Fruit fly (Drosophila melanogaster): ENCODE measurements around the gene SAK.
A peak's percentile ranks its signal among the peaks of the same experiment; 100 is the strongest.

Gene SAK

dm6 chr3L:21476429-21477006 lies 39.2 kb downstream of the SAK start, which contains the start of gene croc (continued):
- TF ChIP-seq HLHmδ (GFP tag; optimal IDR thresholded peaks at IDR 0.05), result peak; percentile 1

- TF ChIP-seq CG11723 (GFP tag; optimal IDR thresholded peaks at IDR 0.05) (no peak), CG31365 (tag; optimal IDR thresholded peaks at IDR 0.05) (no peak), CG4328 (GFP tag; optimal IDR thresholded peaks at IDR 0.05) (no peak), CG4282 (GFP tag; optimal IDR thresholded peaks at IDR 0.05) (no peak), Abd-B (GFP tag; optimal IDR thresholded peaks at IDR 0.05) (no peak), ash1 (GFP tag; optimal IDR thresholded peaks at IDR 0.05) (no peak), Dip2 (GFP tag; IDR thresholded peaks at IDR 0.05) (no peak), CG14860 (GFP tag; IDR thresholded peaks at IDR 0.05; ENCODE audit: partially characterized antibody) (0 out of 3 replicates have a peak, but pooled peaks have one; percentile 19), Neu2 (GFP tag; optimal IDR thresholded peaks at IDR 0.05; ENCODE audit: borderline replicate concordance) (no peak), cg (GFP tag; optimal IDR thresholded peaks at IDR 0.05) (peak; percentile 36), D19B (GFP tag; optimal IDR thresholded peaks at IDR 0.05) (no peak), CG6683 (GFP tag; optimal IDR thresholded peaks at IDR 0.05) (no peak), D (optimal IDR thresholded peaks at IDR 0.05) (peak; percentile 62), D (GFP tag; optimal IDR thresholded peaks at IDR 0.05) (no peak), sim (GFP tag; IDR thresholded peaks at IDR 0.05) (no peak), slou (GFP tag; optimal IDR thresholded peaks at IDR 0.05) (no peak), CG12391 (tag; optimal IDR thresholded peaks at IDR 0.05) (no peak), zen2 (GFP tag; IDR thresholded peaks at IDR 0.05; ENCODE audit: partially characterized antibody) (no peak), tll (GFP tag; optimal IDR thresholded peaks at IDR 0.05) (no peak), chinmo (GFP tag; IDR thresholded peaks at IDR 0.05; ENCODE audit: partially characterized antibody) (no peak), sima (GFP tag; optimal IDR thresholded peaks at IDR 0.05) (no peak), CG15479 (GFP tag; optimal IDR thresholded peaks at IDR 0.05) (peak; percentile 82)
Measured at dm6 chr3L:21471895-21472294, 43.8 kb downstream of the SAK start.

DNA sequence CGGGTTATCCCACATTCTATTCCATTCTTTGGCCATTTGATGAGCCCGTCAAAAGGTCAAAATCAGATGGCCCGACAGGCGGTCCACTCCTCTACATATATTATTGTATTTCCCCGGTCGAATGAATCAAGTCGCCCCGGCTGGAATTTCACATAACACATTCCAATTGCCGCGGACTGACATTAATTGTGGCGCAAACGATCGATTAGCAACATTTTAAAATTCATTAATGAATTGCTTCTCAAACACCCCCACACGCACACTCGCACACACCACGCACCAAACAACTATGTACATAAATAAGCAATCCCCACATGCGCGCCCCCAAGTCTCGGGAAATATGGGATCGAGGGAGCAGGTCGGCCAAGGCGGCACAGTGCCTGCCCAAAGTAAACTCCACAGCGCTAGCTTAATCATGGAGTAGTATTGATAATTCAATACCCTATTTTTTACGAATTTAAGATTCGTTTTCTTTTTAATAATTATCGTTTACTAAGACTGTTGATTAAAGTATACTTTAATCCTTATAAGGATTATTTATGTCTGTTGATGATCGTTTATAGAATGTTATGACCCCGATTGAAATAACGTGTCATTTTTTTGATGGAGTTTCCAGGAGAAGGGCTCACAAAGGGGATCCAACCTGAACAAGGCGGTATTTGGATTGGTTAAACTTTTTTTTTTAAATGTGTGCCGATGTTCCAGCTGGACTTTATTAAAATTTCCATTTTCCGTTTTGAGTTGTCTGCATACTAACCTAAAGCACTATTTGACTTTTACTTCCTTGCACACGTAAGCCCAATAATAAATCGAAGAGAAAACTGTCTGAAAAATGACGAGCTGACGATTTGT lies 50.2 kb downstream of the SAK start:
- TF ChIP-seq ase (GFP tag; IDR thresholded peaks at IDR 0.05) (no peak), bab2 (GFP tag; optimal IDR thresholded peaks at IDR 0.05) (no peak), Nf-YB (GFP tag; optimal IDR thresholded peaks at IDR 0.05) (no peak), bbx (GFP tag; IDR thresholded peaks at IDR 0.05; ENCODE audit: partially characterized antibody) (no peak), CG2678 (tag; optimal IDR thresholded peaks at IDR 0.05) (no peak), CG17186 (GFP tag; optimal IDR thresholded peaks at IDR 0.05) (no peak), CG17361 (GFP tag; IDR thresholded peaks at IDR 0.05) (peak; percentile 61; the same call in 1 of the 3 replicates), oc (tag; optimal IDR thresholded peaks at IDR 0.05) (no peak), abd-A (tag; optimal IDR thresholded peaks at IDR 0.05) (peak; percentile 63), klu (GFP tag; IDR thresholded peaks at IDR 0.05) (no peak), inv (GFP tag; IDR thresholded peaks at IDR 0.05; ENCODE audit: partially characterized antibody) (no peak), CG3726 (GFP tag; IDR thresholded peaks at IDR 0.05) (no peak), fd64A (GFP tag; optimal IDR thresholded peaks at IDR 0.05) (peak; percentile 83), tgo (GFP tag; IDR thresholded peaks at IDR 0.05) (no peak), cg (GFP tag; optimal IDR thresholded peaks at IDR 0.05) (peak; percentile 8), cad (GFP tag; optimal IDR thresholded peaks at IDR 0.05) (no peak), mld (GFP tag; IDR thresholded peaks at IDR 0.05; ENCODE audit: partially characterized antibody) (no peak), Meics (GFP tag; optimal IDR thresholded peaks at IDR 0.05) (no peak), gfzf (GFP tag; optimal IDR thresholded peaks at IDR 0.05) (no peak), E2f2 (GFP tag; IDR thresholded peaks at IDR 0.05) (no peak), CG18262 (tag; optimal IDR thresholded peaks at IDR 0.05) (peak; percentile 64), sens (GFP tag) (peak; percentile 86), h (optimal IDR thresholded peaks at IDR 0.05) (no peak), D (optimal IDR thresholded peaks at IDR 0.05) (no peak), D (GFP tag; optimal IDR thresholded peaks at IDR 0.05) (peak; percentile 17), mirr (GFP tag; optimal IDR thresholded peaks at IDR 0.05) (no peak)

All from whole organism, embryonic.